Fruit fly (Drosophila melanogaster): ENCODE measurements around the gene Bcs1.
A peak's percentile ranks its signal among the peaks of the same experiment; 100 is the strongest.

Bcs1 gene

dm6 chr2L:10263830-10264634 is 41.6 kb downstream of the Bcs1 start, which contains the start of gene REPTOR-BP (continued):
- TF ChIP-seq Sox102F (GFP tag; optimal IDR thresholded peaks at IDR 0.05): no peak

dm6 chr2L:10265129-10265528 is 42.7 kb downstream of the Bcs1 start, which contains the start of gene Mob3:
TSS of gene Mob3 (plus strand) at chr2L:10265336.
- peak; percentile 43 for TF ChIP-seq fkh (GFP tag; optimal IDR thresholded peaks at IDR 0.05)
- TF ChIP-seq lz (GFP tag; optimal IDR thresholded peaks at IDR 0.05): no peak
- no peak for TF ChIP-seq CG6854 (GFP tag; optimal IDR thresholded peaks at IDR 0.05)
- peak; percentile 30 for TF ChIP-seq esn (GFP tag; optimal IDR thresholded peaks at IDR 0.05)

- peak; percentile 78 for TF ChIP-seq fkh (GFP tag; optimal IDR thresholded peaks at IDR 0.05)
- TF ChIP-seq CG6792 (GFP tag; optimal IDR thresholded peaks at IDR 0.05): no peak
Measured at dm6 chr2L:10266511-10266910, 44.1 kb downstream of the Bcs1 start, which contains the start of gene CG4953. TSS of gene CG4953 (plus strand) at chr2L:10266703.

dm6 chr2L:10268688-10269087 is 46.2 kb downstream of the Bcs1 start, which contains the start of gene CG4957:
TSS of gene CG4957 (plus strand) at chr2L:10268872.
- no peak for TF ChIP-seq Sox15 (GFP tag; optimal IDR thresholded peaks at IDR 0.05)
- no peak for TF ChIP-seq fd85E (GFP tag; optimal IDR thresholded peaks at IDR 0.05)
- TF ChIP-seq net (GFP tag; optimal IDR thresholded peaks at IDR 0.05): no peak
- no peak for TF ChIP-seq Smox (GFP tag; optimal IDR thresholded peaks at IDR 0.05)
- no peak for TF ChIP-seq CG34406 (GFP tag; optimal IDR thresholded peaks at IDR 0.05)
- no peak for TF ChIP-seq CG11902 (GFP tag; optimal IDR thresholded peaks at IDR 0.05)
- no peak for TF ChIP-seq CG6792 (GFP tag; optimal IDR thresholded peaks at IDR 0.05)
- no peak for TF ChIP-seq lz (GFP tag; optimal IDR thresholded peaks at IDR 0.05)
- no peak for TF ChIP-seq CG10669 (GFP tag; optimal IDR thresholded peaks at IDR 0.05)
- TF ChIP-seq CG15336 (GFP tag; IDR thresholded peaks at IDR 0.05): no peak

- TF ChIP-seq fd85E (GFP tag; optimal IDR thresholded peaks at IDR 0.05) (no peak), CG7368 (GFP tag; optimal IDR thresholded peaks at IDR 0.05) (no peak), eg (GFP tag; IDR thresholded peaks at IDR 0.05) (no peak), Gug (GFP tag; IDR thresholded peaks at IDR 0.05) (no peak), CG31627 (GFP tag; optimal IDR thresholded peaks at IDR 0.05) (no peak), achi (GFP tag; optimal IDR thresholded peaks at IDR 0.05) (no peak), ss (GFP tag; optimal IDR thresholded peaks at IDR 0.05) (no peak)
Measured at dm6 chr2L:10269854-10270253, 47.4 kb downstream of the Bcs1 start, which contains the start of gene Mulk. TSS of gene Mulk (plus strand) at chr2L:10270051.

- TF ChIP-seq OdsH (GFP tag; optimal IDR thresholded peaks at IDR 0.05) (no peak), salr (GFP tag; optimal IDR thresholded peaks at IDR 0.05) (no peak), dac (GFP tag; optimal IDR thresholded peaks at IDR 0.05) (no peak), esn (GFP tag; optimal IDR thresholded peaks at IDR 0.05) (no peak), CG6808 (GFP tag; optimal IDR thresholded peaks at IDR 0.05) (no peak), Eip93F (GFP tag; optimal IDR thresholded peaks at IDR 0.05) (no peak), CG11902 (GFP tag; optimal IDR thresholded peaks at IDR 0.05) (no peak), Ets21C (GFP tag; optimal IDR thresholded peaks at IDR 0.05) (no peak)
Measured at dm6 chr2L:10272224-10272623, 49.8 kb downstream of the Bcs1 start, which contains the start of gene trk. TSS of gene trk (minus strand) at chr2L:10272324.
